Worm (Caenorhabditis elegans) whole organism, L3 larva: ENCODE measurements around the gene pqn-74.

ENCODE experiments used
- R02D3.7 ChIP-seq: fragments of 150-350 bp; optimal IDR thresholded peaks from 2 replicates; lab custom pipeline; 2014; ENCODE audit warnings: missing biosample characterization, missing genetic modification characterization
- ZK546.5 ChIP-seq: sonication (generic microtip); optimal IDR thresholded peaks from 2 replicates; lab custom pipeline; 2017; ENCODE audit warnings: missing biosample characterization, missing genetic modification characterization
- aly-2 ChIP-seq: fragments of 150-350 bp; optimal IDR thresholded peaks from 2 replicates; lab custom pipeline; 2014; ENCODE audit warnings: missing biosample characterization, missing genetic modification characterization
- ama-1 ChIP-seq: fragments of 150-350 bp; optimal IDR thresholded peaks from 2 replicates; lab custom pipeline; 2018
- ceh-16 ChIP-seq: sonication (generic microtip); optimal IDR thresholded peaks from 2 replicates; lab custom pipeline; 2017; ENCODE audit warnings: missing biosample characterization, missing genetic modification characterization
- ceh-28 ChIP-seq: fragments of 150-350 bp; optimal IDR thresholded peaks from 2 replicates; lab custom pipeline; 2014; ENCODE audit warnings: missing biosample characterization, missing genetic modification reagents, missing genetic modification characterization
- ceh-82 ChIP-seq: fragments of 150-350 bp; optimal IDR thresholded peaks from 2 replicates; lab custom pipeline; 2014; ENCODE audit warnings: missing biosample characterization, missing genetic modification characterization
- ceh-9 ChIP-seq: sonication (generic microtip); optimal IDR thresholded peaks from 2 replicates; lab custom pipeline; 2018; ENCODE audit warnings: missing biosample characterization, missing genetic modification characterization
- daf-12 ChIP-seq: fragments of 150-350 bp; optimal IDR thresholded peaks from 2 replicates; lab custom pipeline; 2014; ENCODE audit warnings: missing biosample characterization, missing genetic modification reagents, missing genetic modification characterization
- egl-27 ChIP-seq: sonication (generic microtip); optimal IDR thresholded peaks from 4 replicates; lab custom pipeline; 2017; ENCODE audit warnings: missing biosample characterization, missing genetic modification reagents, missing genetic modification characterization
- egl-5 ChIP-seq: fragments of 150-350 bp; optimal IDR thresholded peaks from 2 replicates; lab custom pipeline; 2017; ENCODE audit warnings: missing biosample characterization, missing genetic modification reagents, missing genetic modification characterization, inconsistent platforms
- elt-1 ChIP-seq: fragments of 150-350 bp; optimal IDR thresholded peaks from 2 replicates; lab custom pipeline; 2014; ENCODE audit warnings: missing biosample characterization, missing genetic modification characterization
- elt-2 ChIP-seq: sonication (generic microtip); optimal IDR thresholded peaks from 2 replicates; lab custom pipeline; 2016; ENCODE audit warnings: missing genetic modification reagents, mild to moderate bottlenecking, missing genetic modification characterization, missing compliant biosample characterization
- elt-3 ChIP-seq, 3 experiments: fragments of 150-350 bp in 1 of 3; sonication (generic microtip) in 2 of 3; optimal IDR thresholded peaks; 2 replicates in 2 of 3; 4 replicates in 1 of 3; lab custom pipeline; 2014 to 2017; ENCODE audit warnings: missing biosample characterization in 3 of 3, missing genetic modification characterization in 3 of 3
- eor-1 ChIP-seq, 2 experiments: fragments of 150-350 bp; optimal IDR thresholded peaks; 2 replicates each; lab custom pipeline; 2014 to 2018; ENCODE audit warnings: missing biosample characterization in 2 of 2, missing genetic modification characterization in 2 of 2
- fkh-10 ChIP-seq: sonication (generic microtip); optimal IDR thresholded peaks from 2 replicates; lab custom pipeline; 2017; ENCODE audit warnings: missing biosample characterization, missing genetic modification reagents, missing genetic modification characterization
- fkh-2 ChIP-seq: fragments of 150-350 bp; optimal IDR thresholded peaks from 2 replicates; lab custom pipeline; 2014; ENCODE audit warnings: missing biosample characterization, missing genetic modification reagents, missing genetic modification characterization
- fos-1 ChIP-seq: fragments of 150-350 bp; optimal IDR thresholded peaks from 2 replicates; lab custom pipeline; 2014; ENCODE audit warnings: missing biosample characterization, missing genetic modification characterization
- hmg-11 ChIP-seq: sonication (generic microtip); optimal IDR thresholded peaks from 2 replicates; lab custom pipeline; 2016; ENCODE audit warnings: missing genetic modification characterization, missing compliant biosample characterization
- jun-1 ChIP-seq: fragments of 150-350 bp; optimal IDR thresholded peaks from 2 replicates; lab custom pipeline; 2014; ENCODE audit warnings: missing biosample characterization, missing genetic modification reagents, missing genetic modification characterization
- lin-15B ChIP-seq: fragments of 150-350 bp; optimal IDR thresholded peaks from 2 replicates; lab custom pipeline; 2014; ENCODE audit warnings: missing biosample characterization, missing genetic modification characterization
- lin-39 ChIP-seq: fragments of 150-350 bp; optimal IDR thresholded peaks from 2 replicates; lab custom pipeline; 2018; ENCODE audit warnings: missing biosample characterization, missing genetic modification reagents, missing genetic modification characterization
- lsy-12 ChIP-seq: sonication (generic microtip); optimal IDR thresholded peaks from 2 replicates; lab custom pipeline; 2016; ENCODE audit warnings: mild to moderate bottlenecking, missing genetic modification characterization, missing compliant biosample characterization
- mdl-1 ChIP-seq: fragments of 150-350 bp; optimal IDR thresholded peaks from 2 replicates; lab custom pipeline; 2014; ENCODE audit warnings: missing biosample characterization, missing genetic modification characterization
- mml-1 ChIP-seq: fragments of 150-350 bp; sonication (generic microtip); optimal IDR thresholded peaks from 3 replicates; lab custom pipeline; 2014; ENCODE audit warnings: missing biosample characterization, missing genetic modification characterization
- nfya-1 ChIP-seq: sonication (generic microtip); optimal IDR thresholded peaks from 2 replicates; lab custom pipeline; 2017; ENCODE audit warnings: missing genetic modification characterization, mild to moderate bottlenecking, missing compliant biosample characterization, antibody characterized with exemption, moderate library complexity; ENCODE audit not compliant: insufficient read depth
- nhr-11 ChIP-seq: fragments of 150-350 bp; optimal IDR thresholded peaks from 2 replicates; lab custom pipeline; 2014; ENCODE audit warnings: missing biosample characterization, missing genetic modification characterization
- nhr-12 ChIP-seq: fragments of 150-350 bp; optimal IDR thresholded peaks from 2 replicates; lab custom pipeline; 2014; ENCODE audit warnings: missing biosample characterization, missing genetic modification characterization
- nhr-23 ChIP-seq: fragments of 150-350 bp; optimal IDR thresholded peaks from 2 replicates; lab custom pipeline; 2014; ENCODE audit warnings: missing biosample characterization, missing genetic modification reagents, missing genetic modification characterization
- nhr-237 ChIP-seq: fragments of 150-350 bp; optimal IDR thresholded peaks from 2 replicates; lab custom pipeline; 2014; ENCODE audit warnings: missing biosample characterization, missing genetic modification characterization
- nhr-25 ChIP-seq: sonication (generic microtip); optimal IDR thresholded peaks from 2 replicates; lab custom pipeline; 2017; ENCODE audit warnings: missing biosample characterization, missing genetic modification characterization
- nhr-28 ChIP-seq: fragments of 150-350 bp; optimal IDR thresholded peaks from 2 replicates; lab custom pipeline; 2014; ENCODE audit warnings: missing biosample characterization, missing genetic modification characterization
- nhr-43 ChIP-seq: sonication (generic microtip); optimal IDR thresholded peaks from 2 replicates; lab custom pipeline; 2016; ENCODE audit warnings: mild to moderate bottlenecking, missing genetic modification characterization, missing compliant biosample characterization; ENCODE audit not compliant: poor library complexity, severe bottlenecking
- nhr-67 ChIP-seq: fragments of 150-350 bp; optimal IDR thresholded peaks from 2 replicates; lab custom pipeline; 2014; ENCODE audit warnings: missing biosample characterization, missing genetic modification characterization
- nhr-76 ChIP-seq: fragments of 150-350 bp; sonication (generic microtip); optimal IDR thresholded peaks from 5 replicates; lab custom pipeline; 2014; ENCODE audit warnings: missing biosample characterization, missing genetic modification characterization
- nhr-77 ChIP-seq: fragments of 150-350 bp; optimal IDR thresholded peaks from 2 replicates; lab custom pipeline; 2014; ENCODE audit warnings: missing biosample characterization, missing genetic modification characterization
- pha-4 ChIP-seq: fragments of 150-350 bp; optimal IDR thresholded peaks from 2 replicates; lab custom pipeline; 2014; ENCODE audit warnings: missing biosample characterization, missing genetic modification reagents, missing genetic modification characterization
- pqm-1 ChIP-seq: fragments of 150-350 bp; optimal IDR thresholded peaks from 2 replicates; lab custom pipeline; 2017; ENCODE audit warnings: missing biosample characterization, missing genetic modification characterization, inconsistent platforms
- sea-2 ChIP-seq: fragments of 150-350 bp; sonication (generic microtip); optimal IDR thresholded peaks from 4 replicates; lab custom pipeline; 2014; ENCODE audit warnings: missing biosample characterization, missing genetic modification reagents, missing genetic modification characterization
- skn-1 ChIP-seq: fragments of 150-350 bp; optimal IDR thresholded peaks from 2 replicates; lab custom pipeline; 2014; ENCODE audit warnings: missing biosample characterization, missing genetic modification characterization
- snpc-4 ChIP-seq: fragments of 150-350 bp; optimal IDR thresholded peaks from 2 replicates; lab custom pipeline; 2014; ENCODE audit warnings: missing biosample characterization, missing genetic modification characterization
- tbx-2 ChIP-seq: sonication (generic microtip); optimal IDR thresholded peaks from 2 replicates; lab custom pipeline; 2016; ENCODE audit warnings: mild to moderate bottlenecking, missing genetic modification characterization, missing compliant biosample characterization
- unc-39 ChIP-seq: sonication (generic microtip); optimal IDR thresholded peaks from 4 replicates; lab custom pipeline; 2017; ENCODE audit warnings: missing biosample characterization, missing genetic modification characterization
- unc-62 ChIP-seq: fragments of 150-350 bp; sonication (generic microtip); optimal IDR thresholded peaks from 4 replicates; lab custom pipeline; 2014; ENCODE audit warnings: missing biosample characterization, missing genetic modification reagents, missing genetic modification characterization
- zag-1 ChIP-seq: fragments of 150-350 bp; optimal IDR thresholded peaks from 2 replicates; lab custom pipeline; 2014; ENCODE audit warnings: missing biosample characterization, missing genetic modification characterization
- ztf-11 ChIP-seq: fragments of 150-350 bp; optimal IDR thresholded peaks from 2 replicates; lab custom pipeline; 2014; ENCODE audit warnings: missing biosample characterization, missing genetic modification characterization
- ztf-4 ChIP-seq: fragments of 150-350 bp; optimal IDR thresholded peaks from 2 replicates; lab custom pipeline; 2014; ENCODE audit warnings: missing biosample characterization, missing genetic modification characterization

pqn-74 gene

DNA sequence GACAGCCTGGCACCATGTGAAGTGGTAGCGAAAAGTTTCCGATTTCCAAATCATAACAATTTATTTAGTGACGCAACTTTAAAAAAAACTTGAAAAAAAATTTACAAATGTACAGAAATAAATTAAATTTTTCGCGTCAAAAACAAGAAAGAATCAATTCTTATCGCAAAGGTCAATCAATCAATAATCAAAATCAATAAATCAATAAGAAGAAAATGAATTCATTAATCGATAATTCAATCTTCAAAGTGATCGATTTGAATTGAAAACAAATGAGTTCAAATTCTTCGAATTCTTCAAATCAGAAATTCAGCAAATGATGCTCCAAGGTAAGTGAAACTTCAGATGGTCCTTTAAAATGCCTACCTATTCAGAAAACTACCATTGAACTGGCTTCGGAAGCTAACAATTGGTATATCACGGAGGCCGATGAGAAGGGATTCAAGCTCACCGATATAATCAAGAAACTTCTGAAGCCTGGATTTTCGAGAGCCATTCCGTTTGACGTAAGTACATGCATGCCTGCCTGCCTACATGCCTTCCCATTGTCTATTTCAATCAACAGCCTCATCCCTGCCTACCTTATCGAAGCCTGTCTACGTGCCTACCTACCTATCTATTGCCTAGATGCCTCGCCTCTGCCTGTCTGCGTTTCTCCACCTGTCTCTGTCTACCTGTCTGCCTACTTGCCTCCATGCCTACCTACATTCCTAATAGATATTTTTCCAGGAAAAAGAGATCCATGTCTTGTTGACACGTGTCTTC, 11.1 kb downstream of the pqn-74 start:
- TF ChIP-seq ztf-4 (tag; lab: Kevin White, UChicago) (no peak), ceh-28 (tag; lab: Kevin White, UChicago) (peak; percentile 91)

DNA sequence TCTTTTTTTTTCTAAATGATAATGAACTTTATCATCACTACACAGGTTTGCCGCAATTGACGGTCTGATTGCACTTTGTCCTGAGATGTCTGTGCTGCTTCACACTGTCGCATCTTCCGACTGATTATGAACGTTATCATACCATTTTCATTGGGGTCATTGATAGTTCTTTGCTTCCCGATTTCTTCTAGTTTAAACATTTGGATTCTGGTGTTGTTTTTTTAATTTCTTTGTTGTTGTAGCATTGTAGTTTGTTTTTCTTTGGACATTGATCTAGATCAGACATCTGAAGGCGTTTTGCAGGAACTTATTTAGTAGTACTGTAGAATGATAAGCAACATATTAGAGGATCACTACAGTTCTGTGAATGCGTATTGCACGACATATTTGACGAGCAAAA, 12.4 kb downstream of the pqn-74 start:
- TF ChIP-seq skn-1 (tag; lab: Kevin White, UChicago) (peak; percentile 33), nhr-25 (peak; percentile 20), ztf-11 (tag; lab: Kevin White, UChicago) (no peak), hmg-11 (tag; lab: Kevin White, UChicago) (no peak), mml-1 (tag; lab: Kevin White, UChicago) (no peak), elt-1 (tag; lab: Kevin White, UChicago) (no peak), nhr-67 (no peak), nhr-43 (tag; lab: Kevin White, UChicago) (peak; percentile 83), snpc-4 (tag; lab: Kevin White, UChicago) (no peak), egl-5 (tag; lab: Kevin White, UChicago) (no peak), unc-62 (GFP tag; lab: Kevin White, UChicago) (no peak), tbx-2 (tag; lab: Kevin White, UChicago) (no peak), eor-1 (tag; optimal IDR thresholded peaks at IDR 0.05; lab: Kevin White, UChicago) (no peak), nhr-28 (tag; lab: Kevin White, UChicago) (no peak), egl-27 (tag; lab: Kevin White, UChicago) (no peak), ama-1 (no peak), elt-2 (tag; lab: Kevin White, UChicago) (peak; percentile 98), lin-39 (tag; lab: Kevin White, UChicago) (no peak), ztf-4 (tag; lab: Kevin White, UChicago) (no peak), nhr-23 (tag; lab: Kevin White, UChicago) (peak; percentile 72), nhr-77 (no peak), ceh-16 (tag; lab: Kevin White, UChicago) (no peak), pha-4 (peak; percentile 68), mdl-1 (tag; lab: Kevin White, UChicago) (no peak), daf-12 (tag; lab: Kevin White, UChicago) (no peak), nhr-12 (tag; lab: Kevin White, UChicago) (no peak), jun-1 (tag; lab: Kevin White, UChicago) (peak; percentile 71), fkh-2 (tag; lab: Kevin White, UChicago) (no peak), ZK546.5 (tag; lab: Kevin White, UChicago) (no peak), fkh-10 (GFP tag; lab: Kevin White, UChicago) (no peak), fos-1 (tag; lab: Kevin White, UChicago) (peak; percentile 57), R02D3.7 (tag; lab: Kevin White, UChicago) (peak; percentile 20), unc-39 (tag; lab: Kevin White, UChicago) (no peak), nhr-11 (peak; percentile 13), pqm-1 (tag; lab: Kevin White, UChicago) (peak; percentile 98), sea-2 (GFP tag; lab: Kevin White, UChicago) (no peak), lsy-12 (peak; percentile 27), nhr-76 (tag; lab: Kevin White, UChicago) (peak; percentile 86), lin-15B (tag; lab: Kevin White, UChicago) (no peak), aly-2 (tag; lab: Kevin White, UChicago) (no peak), zag-1 (tag; lab: Kevin White, UChicago) (no peak), ceh-82 (tag; lab: Kevin White, UChicago) (no peak), nhr-237 (tag; lab: Kevin White, UChicago) (no peak), ceh-9 (no peak), ceh-28 (tag; lab: Kevin White, UChicago) (peak; percentile 61), nfya-1 (tag; lab: Kevin White, UChicago) (peak; percentile 14), elt-3 (tag; optimal IDR thresholded peaks at IDR 0.05; lab: Kevin White, UChicago) (peak; percentile 36 to 77 (median 50))
